Worm (Caenorhabditis elegans): Measurements from ENCODE around the gene col-40.

- TF ChIP-seq W03F9.2 (tag; optimal IDR thresholded peaks at IDR 0.05) (no peak), him-1 (tag; optimal IDR thresholded peaks at IDR 0.05) (no peak), dao-5 (tag; optimal IDR thresholded peaks at IDR 0.05) (no peak)
These were observed 18.1 kb downstream of the col-40 start for ce11 chrII:1088527-1089230.

Measured in whole organism, L4/young adult.